Worm (Caenorhabditis elegans): ENCODE data around the gene Y43F8C.6.

Y43F8C.6 gene

DNA sequence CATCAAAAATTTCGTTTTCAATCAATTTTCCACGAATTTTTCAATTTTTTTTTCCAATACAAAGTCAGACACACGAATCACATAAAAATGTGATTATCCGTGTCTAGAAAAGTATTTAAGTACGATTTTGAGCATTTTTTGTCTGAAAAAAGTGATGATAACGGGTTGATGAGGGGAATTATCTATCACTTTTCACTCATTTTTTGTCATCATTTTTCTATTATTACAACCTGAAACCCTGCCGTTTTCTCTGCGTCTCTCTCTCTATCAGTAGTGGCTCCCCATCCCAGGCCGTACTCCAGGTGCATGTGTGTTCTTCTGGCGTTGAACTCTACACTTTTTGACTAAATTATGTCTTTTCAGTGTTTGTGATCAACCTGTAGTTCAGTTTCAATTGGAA is 31.6 kb upstream of the Y43F8C.6 start:
- TF ChIP-seq let-607 (tag; optimal IDR thresholded peaks at IDR 0.05) = no peak
- no peak for TF ChIP-seq ztf-3 (GFP tag; optimal IDR thresholded peaks at IDR 0.05)
- TF ChIP-seq chd-7 (tag; optimal IDR thresholded peaks at IDR 0.05) = no peak
- no peak for TF ChIP-seq bed-1 (GFP tag; IDR thresholded peaks at IDR 0.05)
- no peak for TF ChIP-seq lsl-1 (GFP tag; optimal IDR thresholded peaks at IDR 0.05)
- peak; percentile 86 for TF ChIP-seq nhr-80 (tag; optimal IDR thresholded peaks at IDR 0.05)
- TF ChIP-seq madf-8 (GFP tag; conservative IDR thresholded peaks at IDR 0.05) = no peak
- no peak for TF ChIP-seq bed-2 (GFP tag; IDR thresholded peaks at IDR 0.05)
- TF ChIP-seq K11D2.4 (GFP tag; IDR thresholded peaks at IDR 0.05) = no peak
- no peak for TF ChIP-seq cebp-1 (GFP tag; IDR thresholded peaks at IDR 0.05)
- peak; percentile 83 for TF ChIP-seq cebp-1 (tag; optimal IDR thresholded peaks at IDR 0.05)
- no peak for TF ChIP-seq madf-3 (GFP tag; IDR thresholded peaks at IDR 0.05)
- no peak for TF ChIP-seq Y79H2A.3 (GFP tag; conservative IDR thresholded peaks at IDR 0.05)

DNA sequence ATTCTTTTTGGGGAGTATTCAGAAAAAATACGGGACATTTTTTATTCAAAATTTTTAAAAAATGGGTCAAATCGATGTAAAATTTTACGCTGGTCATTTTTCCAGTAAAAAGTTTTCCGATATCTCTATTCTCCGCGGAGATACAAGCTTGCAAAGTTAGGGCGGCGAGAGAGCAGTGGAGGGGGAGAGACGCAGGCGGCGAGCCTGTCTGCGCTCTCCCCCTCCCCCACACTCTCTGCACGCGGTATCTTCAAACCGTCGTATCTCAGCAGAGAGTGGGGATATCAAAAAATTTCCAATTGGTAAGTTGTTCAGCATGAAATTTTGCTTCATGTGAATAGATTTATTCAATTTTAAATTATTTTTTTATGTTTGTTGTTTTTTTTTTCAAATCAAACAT is 31.1 kb upstream of the Y43F8C.6 start:
- TF ChIP-seq dox-1 (GFP tag; IDR thresholded peaks at IDR 0.05) = no peak
- peak; percentile 58; the same call in 1 of the 2 replicates for TF ChIP-seq zfh-2 (GFP tag; conservative IDR thresholded peaks at IDR 0.05)
- peak; percentile 82 for TF ChIP-seq hmg-1.2 (GFP tag; IDR thresholded peaks at IDR 0.05)
- TF ChIP-seq ets-4 (GFP tag; optimal IDR thresholded peaks at IDR 0.05) = no peak

DNA sequence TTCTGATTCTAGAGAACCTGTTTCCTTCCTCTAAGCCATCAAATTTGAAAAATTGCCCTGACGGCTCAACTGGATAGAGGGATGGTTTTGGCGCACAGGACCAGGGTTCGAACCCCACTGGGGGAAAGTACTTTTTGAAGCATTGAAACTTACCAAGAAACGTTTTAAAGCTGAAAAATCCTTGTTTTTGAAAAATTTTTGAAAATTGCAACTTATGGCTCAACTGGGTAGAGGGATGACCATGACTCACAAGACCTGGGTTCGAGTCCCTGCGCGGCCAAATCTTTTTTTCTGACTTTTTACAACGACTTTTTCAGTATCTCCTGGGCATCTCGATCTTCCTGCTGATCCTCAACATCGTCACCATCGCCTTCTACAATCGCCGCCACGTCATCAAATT is 30.2 kb upstream of the Y43F8C.6 start:
- TF ChIP-seq zim-3 (tag; optimal IDR thresholded peaks at IDR 0.05) (no peak), madf-6 (GFP tag; IDR thresholded peaks at IDR 0.05) (no peak), dpl-1 (GFP tag; optimal IDR thresholded peaks at IDR 0.05) (no peak), Y79H2A.3 (GFP tag; conservative IDR thresholded peaks at IDR 0.05) (no peak), lin-26 (GFP tag; IDR thresholded peaks at IDR 0.05) (no peak), bed-1 (GFP tag; IDR thresholded peaks at IDR 0.05) (no peak), tlf-1 (GFP tag; optimal IDR thresholded peaks at IDR 0.05) (no peak), tbp1 (GFP tag; optimal IDR thresholded peaks at IDR 0.05) (peak; percentile 76), nhr-27 (tag; optimal IDR thresholded peaks at IDR 0.05) (no peak), snpc-3.4 (tag; optimal IDR thresholded peaks at IDR 0.05) (no peak), F55B11.4 (tag; optimal IDR thresholded peaks at IDR 0.05; ENCODE audit: borderline replicate concordance, insufficient read depth) (no peak), tbx-9 (tag; optimal IDR thresholded peaks at IDR 0.05; ENCODE audit: borderline replicate concordance) (no peak), B0019.2 (GFP tag; conservative IDR thresholded peaks at IDR 0.05) (no peak), B0261.1 (tag; optimal IDR thresholded peaks at IDR 0.05) (peak; percentile 40), hmg-1.2 (GFP tag; IDR thresholded peaks at IDR 0.05) (no peak), mxl-1 (tag; optimal IDR thresholded peaks at IDR 0.05) (no peak), K12H6.12 (tag; optimal IDR thresholded peaks at IDR 0.05) (no peak), rpc-1 (optimal IDR thresholded peaks at IDR 0.05) (peak; percentile 7), rpc-1 (tag; optimal IDR thresholded peaks at IDR 0.05) (peak; percentile 64)

DNA sequence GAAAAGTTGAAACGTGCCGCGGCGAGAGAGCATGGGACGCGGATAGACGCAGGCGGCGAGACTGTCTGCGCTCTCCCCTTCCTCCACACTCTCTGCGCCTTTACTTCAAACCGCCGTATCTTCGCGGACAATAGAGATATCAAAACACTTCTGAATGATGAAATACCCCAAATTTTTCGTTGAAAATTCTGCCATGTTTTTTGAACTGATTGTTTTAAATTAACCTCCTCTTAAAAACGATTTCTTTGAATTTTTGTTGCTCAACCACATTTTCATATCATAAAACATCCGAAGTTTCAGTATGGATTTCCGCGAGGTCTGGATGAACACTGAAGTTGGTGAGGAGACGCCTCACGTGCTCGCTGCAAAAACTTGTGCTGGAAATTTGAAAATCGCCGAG is 29.3 kb upstream of the Y43F8C.6 start, which contains the start of gene Y43F8C.11:
Gene Y43F8C.11, plus strand, starts transcription at position 301 of the 400 bp plus-strand sequence.
- 0 out of 2 replicates have a peak, but pooled peaks have one; percentile 26 for TF ChIP-seq zfh-2 (GFP tag; conservative IDR thresholded peaks at IDR 0.05)
- TF ChIP-seq hmg-1.2 (GFP tag; IDR thresholded peaks at IDR 0.05) = peak; percentile 29
- no peak for TF ChIP-seq F55B11.4 (tag; optimal IDR thresholded peaks at IDR 0.05; ENCODE audit: borderline replicate concordance, insufficient read depth)
- no peak for TF ChIP-seq chd-7 (tag; optimal IDR thresholded peaks at IDR 0.05)
- no peak for TF ChIP-seq hlh-12 (tag; optimal IDR thresholded peaks at IDR 0.05)

All from whole organism, young adult.